Fruit fly (Drosophila melanogaster) whole organism, prepupa: ENCODE data around the gene Cpr66Cb.

ENCODE experiments used
- Blimp-1 ChIP-seq: fragments of 200-800 bp; sonication (Bioruptor generic); optimal IDR thresholded peaks from 3 replicates; lab custom pipeline; 2017; ENCODE audit warnings: missing biosample characterization, missing genetic modification characterization, mild to moderate bottlenecking, moderate library complexity, missing genetic modification reagents
- CG11294 ChIP-seq: fragments of 200-800 bp; sonication (Bioruptor generic); IDR thresholded peaks from 2 replicates; pipeline ENCODE4 v1.3.6; 2022; ENCODE audit warnings: missing biosample characterization, missing genetic modification characterization
- CG11762 ChIP-seq: fragments of 200-800 bp; sonication (Bioruptor generic); optimal IDR thresholded peaks from 3 replicates; lab custom pipeline; 2016; ENCODE audit warnings: missing biosample characterization, missing genetic modification characterization; ENCODE audit not compliant: insufficient read depth
- CG11902 ChIP-seq: fragments of 200-800 bp; sonication (Bioruptor generic); optimal IDR thresholded peaks from 3 replicates; lab custom pipeline; 2016; ENCODE audit warnings: missing biosample characterization, missing genetic modification characterization
- CG15336 ChIP-seq: fragments of 200-800 bp; sonication (Bioruptor generic); IDR thresholded peaks from 2 replicates; pipeline ENCODE4 v1.3.6; 2022; ENCODE audit warnings: missing biosample characterization, missing genetic modification characterization
- CG1621 ChIP-seq: fragments of 200-800 bp; sonication (Bioruptor generic); optimal IDR thresholded peaks from 3 replicates; lab custom pipeline; 2018; ENCODE audit warnings: missing biosample characterization, mild to moderate bottlenecking, missing genetic modification characterization
- CG16779 ChIP-seq: fragments of 200-800 bp; sonication (Bioruptor generic); optimal IDR thresholded peaks from 3 replicates; lab custom pipeline; 2017; ENCODE audit warnings: missing biosample characterization, mild to moderate bottlenecking, missing genetic modification characterization
- CG3032 ChIP-seq: fragments of 200-800 bp; optimal IDR thresholded peaks from 2 replicates; lab custom pipeline; 2019; ENCODE audit warnings: missing biosample characterization, mild to moderate bottlenecking, missing genetic modification characterization, moderate library complexity
- CG31627 ChIP-seq: fragments of 200-800 bp; sonication (Bioruptor generic); optimal IDR thresholded peaks from 3 replicates; lab custom pipeline; 2016; ENCODE audit warnings: missing biosample characterization, missing genetic modification characterization
- CG32006 ChIP-seq: fragments of 200-800 bp; sonication (Bioruptor generic); optimal IDR thresholded peaks from 3 replicates; lab custom pipeline; 2017; ENCODE audit warnings: missing biosample characterization, mild to moderate bottlenecking, missing genetic modification characterization
- CG6792 ChIP-seq: fragments of 200-800 bp; sonication (Bioruptor generic); optimal IDR thresholded peaks from 3 replicates; lab custom pipeline; 2016; ENCODE audit warnings: missing biosample characterization, missing genetic modification characterization
- CG6808 ChIP-seq: fragments of 200-800 bp; sonication (Bioruptor generic); optimal IDR thresholded peaks from 3 replicates; lab custom pipeline; 2017; ENCODE audit warnings: missing biosample characterization, missing genetic modification characterization, mild to moderate bottlenecking, moderate library complexity, missing genetic modification reagents
- CG6854 ChIP-seq: fragments of 200-800 bp; sonication (Bioruptor generic); optimal IDR thresholded peaks from 2 replicates; lab custom pipeline; 2017; ENCODE audit warnings: missing biosample characterization, mild to moderate bottlenecking, missing genetic modification characterization
- CG8632 ChIP-seq: fragments of 200-800 bp; sonication (Bioruptor generic); optimal IDR thresholded peaks from 3 replicates; lab custom pipeline; 2016; ENCODE audit warnings: missing biosample characterization, missing genetic modification characterization
- CG9139 ChIP-seq: fragments of 200-800 bp; sonication (Bioruptor generic); optimal IDR thresholded peaks from 3 replicates; lab custom pipeline; 2017; ENCODE audit warnings: missing biosample characterization, mild to moderate bottlenecking, missing genetic modification characterization
- Eip75B ChIP-seq: fragments of 200-800 bp; sonication (Bioruptor generic); optimal IDR thresholded peaks from 3 replicates; lab custom pipeline; 2016; ENCODE audit warnings: missing biosample characterization, missing genetic modification characterization
- Eip78C ChIP-seq: fragments of 200-800 bp; sonication (Bioruptor generic); peaks from one replicate; lab custom pipeline; 2016; ENCODE audit warnings: missing biosample characterization, missing genetic modification characterization
- Eip93F ChIP-seq: fragments of 200-800 bp; sonication (Bioruptor generic); optimal IDR thresholded peaks from 2 replicates; lab custom pipeline; 2016; ENCODE audit warnings: missing biosample characterization, mild to moderate bottlenecking, missing genetic modification characterization
- Ets96B ChIP-seq: fragments of 200-800 bp; optimal IDR thresholded peaks from 2 replicates; lab custom pipeline; 2019; ENCODE audit warnings: missing biosample characterization, mild to moderate bottlenecking, missing genetic modification characterization, moderate library complexity
- Gug ChIP-seq: fragments of 200-800 bp; sonication (Bioruptor generic); IDR thresholded peaks from 2 replicates; pipeline ENCODE4 v1.3.6; 2022; ENCODE audit warnings: missing biosample characterization, missing genetic modification characterization
- Hr4 ChIP-seq: fragments of 200-800 bp; sonication (Bioruptor generic); optimal IDR thresholded peaks from 3 replicates; lab custom pipeline; 2016; ENCODE audit warnings: missing biosample characterization, missing genetic modification characterization
- Smox ChIP-seq: fragments of 200-800 bp; sonication (Bioruptor generic); optimal IDR thresholded peaks from 3 replicates; lab custom pipeline; 2016; ENCODE audit warnings: missing biosample characterization, missing genetic modification characterization
- Sox102F ChIP-seq: fragments of 200-800 bp; sonication (Bioruptor generic); optimal IDR thresholded peaks from 2 replicates; lab custom pipeline; 2016; ENCODE audit warnings: missing biosample characterization, mild to moderate bottlenecking, missing genetic modification characterization
- Sox14 ChIP-seq: fragments of 200-800 bp; sonication (Bioruptor generic); optimal IDR thresholded peaks from 3 replicates; lab custom pipeline; 2016; ENCODE audit warnings: missing biosample characterization, missing genetic modification characterization
- achi ChIP-seq: fragments of 200-800 bp; sonication (Bioruptor generic); optimal IDR thresholded peaks from 3 replicates; lab custom pipeline; 2016; ENCODE audit warnings: missing biosample characterization, missing genetic modification characterization
- acj6 ChIP-seq: fragments of 200-800 bp; sonication (Bioruptor generic); optimal IDR thresholded peaks from 3 replicates; lab custom pipeline; 2016; ENCODE audit warnings: missing biosample characterization, missing genetic modification characterization
- cyc ChIP-seq: fragments of 200-800 bp; sonication (Bioruptor generic); optimal IDR thresholded peaks from 3 replicates; lab custom pipeline; 2016; ENCODE audit warnings: missing biosample characterization, missing genetic modification characterization
- dsx ChIP-seq: fragments of 200-800 bp; optimal IDR thresholded peaks from 3 replicates; lab custom pipeline; 2019; ENCODE audit warnings: missing biosample characterization, mild to moderate bottlenecking, missing genetic modification characterization, moderate library complexity; ENCODE audit not compliant: poor library complexity, severe bottlenecking
- eg ChIP-seq: fragments of 200-800 bp; sonication (Bioruptor generic); IDR thresholded peaks from 3 replicates; pipeline ENCODE4 v1.3.6; 2022; ENCODE audit warnings: missing biosample characterization, missing genetic modification characterization
- esn ChIP-seq: fragments of 200-800 bp; sonication (Bioruptor generic); optimal IDR thresholded peaks from 2 replicates; lab custom pipeline; 2016; ENCODE audit warnings: missing biosample characterization, mild to moderate bottlenecking, missing genetic modification characterization, moderate library complexity
- fd85E ChIP-seq: fragments of 200-800 bp; sonication (Bioruptor generic); optimal IDR thresholded peaks from 3 replicates; lab custom pipeline; 2016; ENCODE audit warnings: missing biosample characterization, missing genetic modification characterization
- lz ChIP-seq: fragments of 200-800 bp; sonication (Bioruptor generic); optimal IDR thresholded peaks from 3 replicates; lab custom pipeline; 2016; ENCODE audit warnings: missing biosample characterization, missing genetic modification characterization
- net ChIP-seq: fragments of 200-800 bp; sonication (Bioruptor generic); optimal IDR thresholded peaks from 3 replicates; lab custom pipeline; 2016; ENCODE audit warnings: missing biosample characterization, missing genetic modification characterization
- spab ChIP-seq: fragments of 200-800 bp; sonication (Bioruptor generic); optimal IDR thresholded peaks from 2 replicates; lab custom pipeline; 2017; ENCODE audit warnings: missing biosample characterization, mild to moderate bottlenecking, missing genetic modification characterization, missing genetic modification reagents
- ss ChIP-seq, 2 experiments: fragments of 200-800 bp; sonication (Bioruptor generic); optimal IDR thresholded peaks; 2 replicates in 1 of 2; 3 replicates in 1 of 2; lab custom pipeline; 2017 to 2018; ENCODE audit warnings: mild to moderate bottlenecking in 2 of 2, missing biosample characterization in 2 of 2, missing genetic modification characterization in 2 of 2, moderate library complexity in 1 of 2
- svp ChIP-seq: fragments of 200-800 bp; sonication (Bioruptor generic); peaks from one replicate; lab custom pipeline; 2016; ENCODE audit warnings: missing biosample characterization, missing genetic modification characterization
- topi ChIP-seq: fragments of 200-800 bp; sonication (Bioruptor generic); optimal IDR thresholded peaks from 3 replicates; lab custom pipeline; 2016; ENCODE audit warnings: missing biosample characterization, missing genetic modification characterization
- vri ChIP-seq: fragments of 200-800 bp; sonication (Bioruptor generic); optimal IDR thresholded peaks from 3 replicates; lab custom pipeline; 2016; ENCODE audit warnings: missing biosample characterization, mild to moderate bottlenecking, missing genetic modification characterization

Cpr66Cb gene

dm6 chr3L:8299224-8300130 is 37.0 kb upstream of the Cpr66Cb start, which contains the start of the genes Arl5 and CG13671 (continued):
- no peak for TF ChIP-seq CG32006 (GFP tag; lab: Kevin White, UChicago)
- peak; percentile 74 for TF ChIP-seq achi (GFP tag; lab: Kevin White, UChicago)
- no peak for TF ChIP-seq Blimp-1 (GFP tag; lab: Kevin White, UChicago)
- peak; percentile 63 for TF ChIP-seq Ets96B (tag; lab: Kevin White, UChicago)
- peak; percentile 79 for TF ChIP-seq lz (GFP tag; lab: Kevin White, UChicago)
- TF ChIP-seq net: peak; percentile 65
- TF ChIP-seq CG3032 (tag; lab: Kevin White, UChicago): peak; percentile 51
- TF ChIP-seq esn (GFP tag; lab: Kevin White, UChicago): peak; percentile 83
- peak; percentile 72 for TF ChIP-seq cyc (GFP tag; lab: Kevin White, UChicago)
- peak; percentile 59 for TF ChIP-seq vri (GFP tag; lab: Kevin White, UChicago)

DNA sequence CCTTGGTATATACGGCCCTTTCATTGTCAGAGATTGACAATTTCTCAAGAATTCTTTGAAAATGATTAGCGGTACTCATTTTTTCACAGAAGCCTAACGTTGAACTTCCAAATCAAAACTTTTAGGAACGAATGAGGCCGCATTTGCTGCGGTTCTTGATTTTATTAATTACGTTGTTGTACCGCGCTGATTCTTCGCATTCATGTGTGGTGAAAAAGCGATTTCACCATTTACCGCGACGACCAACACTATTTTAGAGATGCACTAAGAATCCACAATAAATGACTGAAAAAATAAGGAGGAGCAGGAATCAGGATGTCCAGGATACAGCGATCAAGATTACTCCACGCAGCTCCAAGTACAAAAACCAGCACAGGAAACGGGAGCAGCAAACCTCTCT is 32.6 kb upstream of the Cpr66Cb start, which contains the start of the genes CG7194 and Sbp2:
TSS of gene CG7194 (minus strand) at position 148 of the 400 bp plus-strand sequence.
TSS of gene Sbp2 (plus strand) at position 246 of the 400 bp plus-strand sequence.
- TF ChIP-seq eg: no peak
- TF ChIP-seq acj6 (GFP tag; lab: Kevin White, UChicago): no peak
- TF ChIP-seq cyc (GFP tag; lab: Kevin White, UChicago): no peak
- TF ChIP-seq dsx (GFP tag; lab: Kevin White, UChicago): peak; percentile 45
- no peak for TF ChIP-seq CG6792 (GFP tag; lab: Kevin White, UChicago)
- TF ChIP-seq ss (GFP tag; optimal IDR thresholded peaks at IDR 0.05; lab: Kevin White, UChicago): peak in 1 of 2 experiments; percentile 43
- TF ChIP-seq Eip78C (GFP tag; lab: Kevin White, UChicago): peak; percentile 49
- no peak for TF ChIP-seq Eip93F (GFP tag; lab: Kevin White, UChicago)
- TF ChIP-seq Sox14: peak; percentile 75
- TF ChIP-seq CG8632 (GFP tag; lab: Kevin White, UChicago): no peak
- TF ChIP-seq CG6808: no peak
- TF ChIP-seq CG31627 (GFP tag; lab: Kevin White, UChicago): no peak
- TF ChIP-seq CG11762 (GFP tag; lab: Kevin White, UChicago): no peak
- TF ChIP-seq vri (GFP tag; lab: Kevin White, UChicago): no peak
- peak; percentile 37 for TF ChIP-seq esn (GFP tag; lab: Kevin White, UChicago)
- TF ChIP-seq CG15336 (GFP tag; lab: Robert Waterston, UW): no peak
- TF ChIP-seq Smox (GFP tag; lab: Kevin White, UChicago): no peak
- peak; percentile 2 for TF ChIP-seq topi (GFP tag; lab: Kevin White, UChicago)
- no peak for TF ChIP-seq Gug (GFP tag; lab: Robert Waterston, UW)
- TF ChIP-seq CG9139 (GFP tag; lab: Kevin White, UChicago): no peak
- no peak for TF ChIP-seq Blimp-1 (GFP tag; lab: Kevin White, UChicago)
- TF ChIP-seq Sox102F (GFP tag; lab: Kevin White, UChicago): no peak
- TF ChIP-seq svp (GFP tag; lab: Kevin White, UChicago): no peak
- TF ChIP-seq lz (GFP tag; lab: Kevin White, UChicago): no peak
- TF ChIP-seq CG6854 (GFP tag; lab: Kevin White, UChicago): peak; percentile 9
- TF ChIP-seq, all 60 proteins: peak for 7

DNA sequence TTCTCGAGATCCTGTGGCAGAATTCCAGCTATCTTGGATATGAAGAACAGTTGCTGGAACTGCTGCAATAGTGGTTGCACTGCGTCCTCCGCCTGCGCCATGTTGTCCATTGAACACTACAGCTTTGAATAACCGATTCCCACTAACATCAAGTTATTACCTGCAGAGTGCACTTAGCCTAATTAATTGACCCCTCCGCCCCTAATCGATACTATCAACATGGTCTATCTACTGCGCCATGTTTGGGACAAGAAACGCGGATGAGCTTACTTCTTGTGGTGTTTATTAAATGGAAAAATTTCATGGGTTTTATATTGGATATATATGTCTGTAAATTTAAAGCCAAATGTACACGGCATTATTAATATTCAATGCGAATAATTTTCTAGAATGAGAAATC is 29.6 kb upstream of the Cpr66Cb start, which contains the start of gene Gr66a:
TSS of gene Gr66a (minus strand) at position 101 of the 400 bp plus-strand sequence.
- TF ChIP-seq CG1621 (tag; lab: Kevin White, UChicago) (no peak), Hr4 (GFP tag; lab: Kevin White, UChicago) (no peak), CG11902 (no peak), Smox (GFP tag; lab: Kevin White, UChicago) (no peak), Blimp-1 (GFP tag; lab: Kevin White, UChicago) (no peak), fd85E (GFP tag; lab: Kevin White, UChicago) (no peak), Eip75B (GFP tag; lab: Kevin White, UChicago) (no peak), net (no peak), spab (GFP tag; lab: Kevin White, UChicago) (no peak), CG16779 (tag; lab: Kevin White, UChicago) (no peak), CG11294 (no peak), vri (GFP tag; lab: Kevin White, UChicago) (no peak)
